Fruit fly (Drosophila melanogaster) Kc167 (cell line): ENCODE data around the gene SmydA-8.

Source experiments
- Myc ChIP-seq: fragments of >200 bp; optimal IDR thresholded peaks from 2 replicates; lab custom pipeline; 2017; ENCODE audit warnings: missing external identifiers
- Sin3A ChIP-seq: fragments of >200 bp; optimal IDR thresholded peaks from 2 replicates; lab custom pipeline; 2018; ENCODE audit warnings: missing external identifiers
- h ChIP-seq: fragments of >200 bp; optimal IDR thresholded peaks from 3 replicates; lab custom pipeline; 2018; ENCODE audit warnings: missing external identifiers
- insv ChIP-seq: fragments of >200 bp; optimal IDR thresholded peaks from 3 replicates; lab custom pipeline; 2018; ENCODE audit warnings: missing external identifiers
- psq ChIP-seq: fragments of >200 bp; optimal IDR thresholded peaks from 2 replicates; lab custom pipeline; 2017; ENCODE audit warnings: missing external identifiers
- ttk ChIP-seq: sonication (Bioruptor generic); optimal IDR thresholded peaks from 2 replicates; lab custom pipeline; 2017; ENCODE audit warnings: missing external identifiers

DNA sequence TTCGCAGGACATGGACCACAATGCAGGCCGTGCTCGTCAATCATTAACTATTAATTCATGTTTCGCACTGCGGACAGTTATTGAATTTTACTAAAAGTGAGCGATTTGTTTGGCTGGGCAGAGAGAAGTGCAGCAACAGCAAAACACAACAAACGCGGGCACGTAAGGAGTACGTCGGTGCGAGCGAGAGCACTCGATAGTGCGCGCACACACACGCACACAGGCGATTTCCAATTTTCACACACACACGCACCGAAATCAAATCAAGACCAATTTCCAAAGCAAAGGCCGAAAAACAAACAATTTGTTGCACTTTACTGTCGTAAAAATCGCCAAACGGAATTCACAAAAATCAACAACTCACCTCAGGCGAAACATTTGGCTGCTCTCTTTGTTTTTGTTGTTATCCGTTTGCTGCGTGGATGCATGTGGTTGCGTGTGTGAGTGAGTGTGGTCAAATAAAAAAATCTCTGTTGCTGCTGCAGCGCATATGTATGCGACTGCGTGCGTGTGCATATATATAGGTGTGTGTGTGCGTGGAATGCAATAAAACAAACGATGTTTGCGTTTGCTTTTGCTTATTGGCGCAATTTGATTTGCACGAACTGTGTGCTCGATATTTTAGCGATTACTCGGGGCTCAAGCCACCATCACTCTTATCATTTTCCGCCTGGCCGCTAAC lies 55.5 kb downstream of the SmydA-8 start:
- TF ChIP-seq Sin3A (lab: Kevin White, UChicago) (no peak), ttk (lab: Kevin White, UChicago) (no peak), Myc (lab: Kevin White, UChicago) (no peak), insv (lab: Kevin White, UChicago) (no peak), h (lab: Kevin White, UChicago) (no peak), psq (lab: Kevin White, UChicago) (no peak)
